Fruit fly (Drosophila melanogaster): Measurements from ENCODE around the gene Ucp4C.

Ucp4C gene

dm6 chr2L:5982334-5982987, 14.1 kb downstream of the Ucp4C start (continued):
- peak; percentile 43 for TF ChIP-seq HmgD (GFP tag; optimal IDR thresholded peaks at IDR 0.05)
- TF ChIP-seq CG10209 (GFP tag; optimal IDR thresholded peaks at IDR 0.05): peak; percentile 18
- peak; percentile 11 for TF ChIP-seq Antp (GFP tag; optimal IDR thresholded peaks at IDR 0.05)
- TF ChIP-seq ato (GFP tag; IDR thresholded peaks at IDR 0.05; ENCODE audit: partially characterized antibody): no peak
- TF ChIP-seq lab (GFP tag; optimal IDR thresholded peaks at IDR 0.05): peak; percentile 39
- peak; percentile 56 for TF ChIP-seq onecut (GFP tag; IDR thresholded peaks at IDR 0.05)
- peak; percentile 8 for TF ChIP-seq sd (tag; optimal IDR thresholded peaks at IDR 0.05)
- no peak for TF ChIP-seq CG10654 (GFP tag; optimal IDR thresholded peaks at IDR 0.05)
- TF ChIP-seq Taf1 (GFP tag; IDR thresholded peaks at IDR 0.05): no peak
- TF ChIP-seq emc (GFP tag; optimal IDR thresholded peaks at IDR 0.05): no peak
- no peak for TF ChIP-seq H15 (GFP tag; IDR thresholded peaks at IDR 0.05)
- peak in 1 of 2 experiments; percentile 98 for TF ChIP-seq Pdp1 (GFP tag; optimal IDR thresholded peaks at IDR 0.05)
- TF ChIP-seq CG7556 (GFP tag; optimal IDR thresholded peaks at IDR 0.05): peak; percentile 12
- TF ChIP-seq unpg (GFP tag; optimal IDR thresholded peaks at IDR 0.05): peak; percentile 19
- no peak for TF ChIP-seq CG10959 (GFP tag; IDR thresholded peaks at IDR 0.05)
- TF ChIP-seq Doc3 (GFP tag; IDR thresholded peaks at IDR 0.05; ENCODE audit: partially characterized antibody): no peak
- peak; percentile 4 for TF ChIP-seq fd64A (GFP tag; optimal IDR thresholded peaks at IDR 0.05)
- no peak for TF ChIP-seq kah (GFP tag; optimal IDR thresholded peaks at IDR 0.05)
- no peak for TF ChIP-seq Sox102F (GFP tag; optimal IDR thresholded peaks at IDR 0.05)
- peak; percentile 54 for TF ChIP-seq B-H2 (GFP tag; optimal IDR thresholded peaks at IDR 0.05)
- TF ChIP-seq CG15601 (tag; optimal IDR thresholded peaks at IDR 0.05): peak; percentile 78
- no peak for TF ChIP-seq psq (GFP tag; optimal IDR thresholded peaks at IDR 0.05)
- TF ChIP-seq CG31365 (tag; optimal IDR thresholded peaks at IDR 0.05): no peak
- no peak for TF ChIP-seq CG3838 (GFP tag; optimal IDR thresholded peaks at IDR 0.05)
- TF ChIP-seq ro (GFP tag; IDR thresholded peaks at IDR 0.05): no peak
- peak; percentile 24 for TF ChIP-seq wek (GFP tag; optimal IDR thresholded peaks at IDR 0.05)
- peak in 1 of 2 experiments; percentile 41 for TF ChIP-seq Eip74EF (GFP tag; optimal IDR thresholded peaks at IDR 0.05)
- peak; percentile 20 for TF ChIP-seq CG7928 (GFP tag; optimal IDR thresholded peaks at IDR 0.05)
- peak; percentile 21 for TF ChIP-seq CG9727 (GFP tag; optimal IDR thresholded peaks at IDR 0.05)
- no peak for TF ChIP-seq CG10147 (GFP tag; optimal IDR thresholded peaks at IDR 0.05)
- no peak for TF ChIP-seq CG14014 (GFP tag; IDR thresholded peaks at IDR 0.05)
- no peak for TF ChIP-seq luna (GFP tag; optimal IDR thresholded peaks at IDR 0.05)
- TF ChIP-seq ash1 (GFP tag; optimal IDR thresholded peaks at IDR 0.05): peak; percentile 31
- TF ChIP-seq CG8290 (GFP tag; optimal IDR thresholded peaks at IDR 0.05): peak; percentile 72
- peak; percentile 84 to 95 for TF ChIP-seq CG8290 (tag; optimal IDR thresholded peaks at IDR 0.05)
- peak; percentile 61 for TF ChIP-seq pb (GFP tag; optimal IDR thresholded peaks at IDR 0.05)
- peak; percentile 56 for TF ChIP-seq CHES-1-like (GFP tag; optimal IDR thresholded peaks at IDR 0.05)
- TF ChIP-seq crp (GFP tag; optimal IDR thresholded peaks at IDR 0.05): no peak
- peak; percentile 52 for TF ChIP-seq CG12659 (GFP tag; optimal IDR thresholded peaks at IDR 0.05)
- no peak for TF ChIP-seq CG14667 (GFP tag; IDR thresholded peaks at IDR 0.05)
- peak; percentile 50 for TF ChIP-seq Nf-YB (GFP tag; optimal IDR thresholded peaks at IDR 0.05)
- TF ChIP-seq CG13287 (GFP tag; IDR thresholded peaks at IDR 0.05; ENCODE audit: partially characterized antibody): no peak
- TF ChIP-seq sqz (GFP tag; optimal IDR thresholded peaks at IDR 0.05): peak; percentile 8
- peak; percentile 43 for TF ChIP-seq CG14710 (tag; optimal IDR thresholded peaks at IDR 0.05)
- peak; percentile 20 for TF ChIP-seq CrebB (tag; optimal IDR thresholded peaks at IDR 0.05)
- TF ChIP-seq HHEX (GFP tag; optimal IDR thresholded peaks at IDR 0.05): no peak
- TF ChIP-seq CG3281 (GFP tag; optimal IDR thresholded peaks at IDR 0.05): no peak
- TF ChIP-seq CG10366 (GFP tag; IDR thresholded peaks at IDR 0.05): no peak
- TF ChIP-seq CG12155 (GFP tag; optimal IDR thresholded peaks at IDR 0.05): peak; percentile 51
